Worm (Caenorhabditis elegans): ENCODE measurements around the gene pigm-1.

The pigm-1 gene

DNA sequence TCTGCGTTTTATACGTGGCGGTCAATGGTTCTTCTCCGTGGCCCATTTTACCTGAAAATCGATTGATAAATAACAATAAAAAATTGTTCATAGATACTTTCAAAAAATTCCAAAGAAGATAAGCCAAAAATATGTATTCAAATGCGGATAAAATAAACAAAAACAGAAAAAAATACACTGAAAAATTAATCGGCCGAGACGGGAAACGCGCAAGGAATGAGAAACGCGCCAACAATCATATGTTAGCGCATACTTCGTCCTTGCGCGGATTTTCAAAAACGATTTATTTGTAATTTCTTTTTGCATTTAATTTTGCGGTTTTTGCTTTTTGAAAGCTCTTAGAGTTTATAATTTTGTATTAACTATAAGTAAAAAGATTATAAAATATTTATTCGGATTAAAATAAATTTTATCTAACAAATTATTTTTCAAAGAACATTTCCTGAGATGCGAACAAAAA is 2.6 kb upstream of the pigm-1 start, which contains the start of gene nduf-11 (continued):
- TF ChIP-seq lin-39 (tag; optimal IDR thresholded peaks at IDR 0.05) (peak; percentile 88), ces-1 (GFP tag; optimal IDR thresholded peaks at IDR 0.05) (no peak), pag-3 (tag; optimal IDR thresholded peaks at IDR 0.05; ENCODE audit: borderline replicate concordance, insufficient read depth) (no peak), elt-3 (tag; optimal IDR thresholded peaks at IDR 0.05) (peak in 2 of 6 experiments; percentile 64 to 91), nhr-12 (tag; optimal IDR thresholded peaks at IDR 0.05) (no peak), ceh-88 (GFP tag; IDR thresholded peaks at IDR 0.05) (peak; percentile 40; the same call in 1 of the 2 replicates), blmp-1 (tag; optimal IDR thresholded peaks at IDR 0.05) (peak; percentile 70), fkh-4 (tag; optimal IDR thresholded peaks at IDR 0.05; ENCODE audit: borderline replicate concordance) (peak; percentile 43), sptf-1 (tag; optimal IDR thresholded peaks at IDR 0.05) (no peak), skn-1 (tag; optimal IDR thresholded peaks at IDR 0.05) (peak; percentile 91), unc-86 (tag; optimal IDR thresholded peaks at IDR 0.05) (peak; percentile 84), unc-62 (GFP tag; optimal IDR thresholded peaks at IDR 0.05) (no peak), C16A3.4 (tag; optimal IDR thresholded peaks at IDR 0.05) (peak; percentile 81), pqm-1 (tag; optimal IDR thresholded peaks at IDR 0.05) (no peak), C34B4.2 (tag; optimal IDR thresholded peaks at IDR 0.05) (no peak), dpl-1 (GFP tag; optimal IDR thresholded peaks at IDR 0.05) (peak; percentile 97 to 98 (median 97)), hpl-2 (GFP tag; optimal IDR thresholded peaks at IDR 0.05) (no peak), elt-2 (tag; optimal IDR thresholded peaks at IDR 0.05) (peak; percentile 74), nhr-28 (tag; optimal IDR thresholded peaks at IDR 0.05) (no peak), rnt-1 (tag; optimal IDR thresholded peaks at IDR 0.05) (peak; percentile 92), vab-15 (tag; optimal IDR thresholded peaks at IDR 0.05) (no peak), ceh-82 (tag; optimal IDR thresholded peaks at IDR 0.05) (peak; percentile 82 to 90 (median 87)), fkh-8 (tag; optimal IDR thresholded peaks at IDR 0.05) (peak; percentile 71), unc-130 (tag; optimal IDR thresholded peaks at IDR 0.05) (peak; percentile 68), fkh-10 (GFP tag; optimal IDR thresholded peaks at IDR 0.05) (peak; percentile 23), snu-23 (GFP tag; optimal IDR thresholded peaks at IDR 0.05) (peak; percentile 91), lin-14 (GFP tag; optimal IDR thresholded peaks at IDR 0.05) (peak; percentile 85), ztf-4 (tag; optimal IDR thresholded peaks at IDR 0.05) (peak; percentile 70), hlh-17 (GFP tag; optimal IDR thresholded peaks at IDR 0.05; ENCODE audit: borderline replicate concordance) (no peak), lin-35 (GFP tag; optimal IDR thresholded peaks at IDR 0.05) (peak; percentile 95 to 98), ztf-11 (tag; optimal IDR thresholded peaks at IDR 0.05) (peak in 1 of 2 experiments; percentile 70), egl-13 (tag; optimal IDR thresholded peaks at IDR 0.05) (peak; percentile 56), ets-5 (GFP tag; IDR thresholded peaks at IDR 0.05) (no peak), mef-2 (tag; optimal IDR thresholded peaks at IDR 0.05) (no peak), nhr-19 (GFP tag; conservative IDR thresholded peaks at IDR 0.05) (peak; percentile 89), jun-1 (tag; optimal IDR thresholded peaks at IDR 0.05) (peak; percentile 62), nhr-77 (tag; optimal IDR thresholded peaks at IDR 0.05) (peak; percentile 52), ceh-90 (tag; optimal IDR thresholded peaks at IDR 0.05) (peak; percentile 36), grh-1 (GFP tag; IDR thresholded peaks at IDR 0.05) (peak; percentile 90), F16B12.6 (tag; optimal IDR thresholded peaks at IDR 0.05) (peak; percentile 63), irx-1 (tag; optimal IDR thresholded peaks at IDR 0.05) (peak; percentile 85), C04F5.9 (tag; optimal IDR thresholded peaks at IDR 0.05) (peak; percentile 72), tbx-2 (tag; optimal IDR thresholded peaks at IDR 0.05) (peak; percentile 91), mab-9 (GFP tag; IDR thresholded peaks at IDR 0.05) (0 out of 2 replicates have a peak, but pooled peaks have one; percentile 21), tlp-1 (tag; optimal IDR thresholded peaks at IDR 0.05) (no peak), nhr-76 (tag; optimal IDR thresholded peaks at IDR 0.05) (no peak), nhr-20 (tag; optimal IDR thresholded peaks at IDR 0.05) (peak; percentile 87)
